Worm (Caenorhabditis elegans): Measurements from ENCODE around the gene cul-5.

cul-5 gene

ce11 chrV:10153076-10153475 is 26.3 kb upstream of the cul-5 start:
- TF ChIP-seq nhr-42 (GFP tag; IDR thresholded peaks at IDR 0.05), result no peak
- TF ChIP-seq aha-1 (tag), result peak; percentile 94
- TF ChIP-seq F10B5.3 (tag; optimal IDR thresholded peaks at IDR 0.05), result no peak

ce11 chrV:10154698-10155097 is 24.6 kb upstream of the cul-5 start, which contains the start of gene srsx-29:
TSS of gene srsx-29 (plus strand) at chrV:10154998.
- TF ChIP-seq skn-1 (tag; optimal IDR thresholded peaks at IDR 0.05), result no peak
- no peak for TF ChIP-seq aly-2 (tag; optimal IDR thresholded peaks at IDR 0.05)

- TF ChIP-seq sdz-12 (GFP tag; optimal IDR thresholded peaks at IDR 0.05) (no peak), daf-19 (GFP tag; conservative IDR thresholded peaks at IDR 0.05) (no peak), F37D6.2 (tag; optimal IDR thresholded peaks at IDR 0.05) (no peak), egl-43 (GFP tag; IDR thresholded peaks at IDR 0.05) (no peak), F44E2.7 (GFP tag; IDR thresholded peaks at IDR 0.05) (no peak), hlh-11 (tag; optimal IDR thresholded peaks at IDR 0.05) (no peak), ztf-7 (tag; optimal IDR thresholded peaks at IDR 0.05) (no peak), Y105C5A.15 (GFP tag; IDR thresholded peaks at IDR 0.05) (no peak), daf-12 (tag; optimal IDR thresholded peaks at IDR 0.05) (no peak), F49E8.2 (tag; optimal IDR thresholded peaks at IDR 0.05; ENCODE audit: borderline replicate concordance) (no peak), ztf-11 (tag; optimal IDR thresholded peaks at IDR 0.05) (no peak), lin-15B (tag; optimal IDR thresholded peaks at IDR 0.05) (no peak), nhr-76 (tag; optimal IDR thresholded peaks at IDR 0.05) (no peak), daf-8 (GFP tag; IDR thresholded peaks at IDR 0.05) (no peak), arid-1 (GFP tag; conservative IDR thresholded peaks at IDR 0.05) (no peak)
Observed at ce11 chrV:10158528-10158927, 20.8 kb upstream of the cul-5 start, which contains the start of gene srsx-30. TSS of gene srsx-30 (plus strand) at chrV:10158828.

- TF ChIP-seq hlh-30 (tag; optimal IDR thresholded peaks at IDR 0.05; ENCODE audit: insufficient read depth) (peak; percentile 42), lsy-2 (tag; optimal IDR thresholded peaks at IDR 0.05) (no peak), nhr-25 (tag; optimal IDR thresholded peaks at IDR 0.05; ENCODE audit: borderline replicate concordance, insufficient read depth) (no peak), nhr-28 (tag; optimal IDR thresholded peaks at IDR 0.05) (peak; percentile 54), unc-130 (GFP tag; optimal IDR thresholded peaks at IDR 0.05) (no peak), egl-27 (tag; optimal IDR thresholded peaks at IDR 0.05) (no peak), dmd-6 (GFP tag; IDR thresholded peaks at IDR 0.05) (peak; percentile 82), dve-1 (tag; optimal IDR thresholded peaks at IDR 0.05; ENCODE audit: insufficient read depth) (peak; percentile 64), daf-16 (GFP tag; optimal IDR thresholded peaks at IDR 0.05) (no peak), daf-16 (tag; optimal IDR thresholded peaks at IDR 0.05) (peak; percentile 66), pqm-1 (tag; optimal IDR thresholded peaks at IDR 0.05) (peak; percentile 1), nhr-77 (tag; optimal IDR thresholded peaks at IDR 0.05) (peak; percentile 31), mdl-1 (tag; optimal IDR thresholded peaks at IDR 0.05) (peak in 1 of 2 experiments; percentile 64), php-3 (GFP tag; IDR thresholded peaks at IDR 0.05) (peak; percentile 87)
Observed at ce11 chrV:10159972-10160371, 19.4 kb upstream of the cul-5 start.

- no peak for TF ChIP-seq lin-29 (GFP tag; IDR thresholded peaks at IDR 0.05)
- TF ChIP-seq hlh-30 (tag; optimal IDR thresholded peaks at IDR 0.05; ENCODE audit: insufficient read depth), result peak; percentile 68
- peak; percentile 76 for TF ChIP-seq mxl-3 (GFP tag; optimal IDR thresholded peaks at IDR 0.05)
- peak in 1 of 2 experiments; percentile 32 for TF ChIP-seq lsy-2 (tag; optimal IDR thresholded peaks at IDR 0.05)
- TF ChIP-seq pqm-1 (tag; optimal IDR thresholded peaks at IDR 0.05), result peak; percentile 93
- TF ChIP-seq dmd-6 (GFP tag; IDR thresholded peaks at IDR 0.05), result peak; percentile 95
- peak; percentile 18 for TF ChIP-seq nhr-48 (tag; optimal IDR thresholded peaks at IDR 0.05)
- TF ChIP-seq ceh-44 (GFP tag; IDR thresholded peaks at IDR 0.05), result no peak
- TF ChIP-seq nhr-11 (tag; optimal IDR thresholded peaks at IDR 0.05), result no peak
- TF ChIP-seq hif-1 (tag; optimal IDR thresholded peaks at IDR 0.05), result no peak
- no peak for TF ChIP-seq R02D3.7 (tag; optimal IDR thresholded peaks at IDR 0.05)
- TF ChIP-seq aha-1 (tag), result peak; percentile 73
- TF ChIP-seq mep-1 (tag; optimal IDR thresholded peaks at IDR 0.05), result peak; percentile 36
- peak; percentile 70 for TF ChIP-seq dve-1 (tag; optimal IDR thresholded peaks at IDR 0.05; ENCODE audit: insufficient read depth)
- TF ChIP-seq dpl-1 (GFP tag; optimal IDR thresholded peaks at IDR 0.05), result no peak
- no peak for TF ChIP-seq daf-16 (GFP tag; optimal IDR thresholded peaks at IDR 0.05)
- TF ChIP-seq daf-16 (tag; optimal IDR thresholded peaks at IDR 0.05), result peak; percentile 66
- TF ChIP-seq pha-4 (GFP tag; IDR thresholded peaks at IDR 0.05), result 0 out of 2 replicates have a peak, but pooled peaks have one; percentile 8
- TF ChIP-seq pha-4 (tag; optimal IDR thresholded peaks at IDR 0.05), result no peak
Observed at ce11 chrV:10160954-10161353, 18.4 kb upstream of the cul-5 start, which contains the start of gene C51E3.10. TSS of gene C51E3.10 (minus strand) at chrV:10161134.
